Worm (Caenorhabditis elegans) whole organism, mixed stage, embryonic: ENCODE measurements around the gene str-155.

Experiments
- M03D4.4 ChIP-seq: sonication (generic microtip); optimal IDR thresholded peaks from 2 replicates; lab custom pipeline; 2017; ENCODE audit warnings: mild to moderate bottlenecking, missing genetic modification characterization, missing compliant biosample characterization
- blmp-1 ChIP-seq: fragments of 150-350 bp; optimal IDR thresholded peaks from 2 replicates; lab custom pipeline; 2014; ENCODE audit warnings: missing biosample characterization, missing genetic modification characterization
- ces-1 ChIP-seq: fragments of 150-350 bp; optimal IDR thresholded peaks from 2 replicates; lab custom pipeline; 2014; ENCODE audit warnings: missing biosample characterization, missing genetic modification reagents, missing genetic modification characterization
- cnd-1 ChIP-seq: fragments of 200-800 bp; sonication (Bioruptor generic); optimal IDR thresholded peaks from 2 replicates; lab custom pipeline; 2018; ENCODE audit warnings: mild to moderate bottlenecking, missing genetic modification characterization, missing compliant biosample characterization
- elt-1 ChIP-seq: sonication (generic microtip); optimal IDR thresholded peaks from 2 replicates; lab custom pipeline; 2017; ENCODE audit warnings: missing genetic modification characterization, mild to moderate bottlenecking, missing compliant biosample characterization, antibody characterized with exemption, moderate library complexity, borderline replicate concordance; ENCODE audit not compliant: insufficient read depth
- elt-3 ChIP-seq: fragments of 150-350 bp; optimal IDR thresholded peaks from 2 replicates; lab custom pipeline; 2014; ENCODE audit warnings: missing biosample characterization, missing genetic modification characterization
- ham-2 ChIP-seq: fragments of 200-800 bp; sonication (Bioruptor generic); optimal IDR thresholded peaks from 2 replicates; lab custom pipeline; 2018; ENCODE audit warnings: mild to moderate bottlenecking, missing genetic modification characterization, missing compliant biosample characterization
- mep-1 ChIP-seq: fragments of 150-350 bp; optimal IDR thresholded peaks from 2 replicates; lab custom pipeline; 2017; ENCODE audit warnings: missing biosample characterization, missing genetic modification reagents, missing genetic modification characterization, inconsistent platforms
- nhr-237 ChIP-seq: fragments of 150-350 bp; optimal IDR thresholded peaks from 2 replicates; lab custom pipeline; 2014; ENCODE audit warnings: missing biosample characterization, missing genetic modification characterization
- nhr-76 ChIP-seq: sonication (generic microtip); optimal IDR thresholded peaks from 2 replicates; lab custom pipeline; 2017; ENCODE audit warnings: missing biosample characterization, missing genetic modification characterization
- pha-4 ChIP-seq: fragments of 150-350 bp; optimal IDR thresholded peaks from 2 replicates; lab custom pipeline; 2018; ENCODE audit warnings: missing biosample characterization, missing genetic modification reagents, missing genetic modification characterization
- sptf-1 ChIP-seq: sonication (generic microtip); optimal IDR thresholded peaks from 2 replicates; lab custom pipeline; 2017; ENCODE audit warnings: mild to moderate bottlenecking, missing genetic modification characterization, moderate library complexity, missing compliant biosample characterization
- ztf-11 ChIP-seq: fragments of 150-350 bp; optimal IDR thresholded peaks from 2 replicates; lab custom pipeline; 2014; ENCODE audit warnings: missing biosample characterization, missing genetic modification characterization

DNA sequence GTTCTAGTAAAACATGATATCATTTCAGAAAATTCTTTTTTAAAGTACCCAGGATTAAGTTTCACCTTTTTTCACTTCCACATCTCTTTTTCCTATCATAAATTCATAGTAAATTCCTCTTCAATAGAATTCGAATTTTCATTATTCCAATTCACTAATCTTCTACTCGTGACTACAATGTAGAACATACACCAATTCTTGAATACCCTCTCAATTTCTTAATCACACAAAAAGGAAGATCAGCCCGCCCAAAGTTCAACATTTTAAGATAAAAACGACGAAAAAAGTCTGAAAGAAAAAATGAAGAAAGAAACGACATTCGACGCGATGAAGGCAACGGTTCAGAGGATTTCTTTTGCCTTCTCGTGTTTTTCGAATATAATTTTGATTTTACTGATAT lies 38.1 kb downstream of the str-155 start, which contains the start of gene str-163:
- TF ChIP-seq mep-1 (tag; lab: Kevin White, UChicago) (no peak), elt-1 (tag; lab: Kevin White, UChicago) (no peak), ces-1 (no peak), M03D4.4 (tag; lab: Kevin White, UChicago) (no peak), nhr-237 (tag; lab: Kevin White, UChicago) (no peak), nhr-76 (tag; lab: Kevin White, UChicago) (no peak), sptf-1 (tag; lab: Kevin White, UChicago) (no peak), ztf-11 (tag; lab: Kevin White, UChicago) (no peak), blmp-1 (tag; lab: Kevin White, UChicago) (no peak), cnd-1 (no peak), ham-2 (GFP tag; lab: Kevin White, UChicago) (no peak), pha-4 (no peak), elt-3 (no peak)
